Worm (Caenorhabditis elegans): Measurements from ENCODE around the gene cul-6.
A peak's percentile ranks its signal among the peaks of the same experiment; 100 is the strongest.

The cul-6 gene

DNA sequence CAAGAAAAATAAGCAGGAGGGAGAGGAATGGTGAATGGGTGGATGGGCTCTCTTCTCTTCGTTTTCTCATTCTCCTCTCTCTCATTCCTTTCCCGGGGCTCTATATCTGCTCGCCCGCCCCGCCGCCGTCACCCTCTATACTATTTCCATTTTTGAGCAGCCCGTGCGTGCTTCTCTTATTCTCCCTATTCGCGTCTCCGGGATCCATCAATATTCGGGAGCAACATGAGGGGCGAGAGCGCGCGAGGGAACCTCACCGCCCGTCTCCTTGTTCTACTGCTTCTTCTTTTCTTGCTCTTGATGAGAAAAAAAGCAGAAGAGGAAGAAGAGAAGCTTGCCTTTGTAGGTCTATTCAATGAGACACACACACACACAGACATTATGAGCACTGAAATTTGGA lies 6.1 kb downstream of the cul-6 start:
- TF ChIP-seq Y5F2A.4 (GFP tag; optimal IDR thresholded peaks at IDR 0.05) (no peak), R02D3.7 (tag; optimal IDR thresholded peaks at IDR 0.05) (no peak), F37D6.2 (tag; optimal IDR thresholded peaks at IDR 0.05) (peak; percentile 2), daf-8 (GFP tag; IDR thresholded peaks at IDR 0.05) (no peak), sdz-12 (GFP tag; optimal IDR thresholded peaks at IDR 0.05) (no peak), dmd-9 (GFP tag; IDR thresholded peaks at IDR 0.05) (no peak), pha-4 (GFP tag; IDR thresholded peaks at IDR 0.05) (no peak), pha-4 (tag; optimal IDR thresholded peaks at IDR 0.05) (no peak), daf-12 (tag; optimal IDR thresholded peaks at IDR 0.05) (no peak), ctbp-1 (GFP tag; IDR thresholded peaks at IDR 0.05) (0 out of 2 replicates have a peak, but pooled peaks have one; percentile 42), mxl-3 (GFP tag; optimal IDR thresholded peaks at IDR 0.05) (no peak), nhr-25 (tag; optimal IDR thresholded peaks at IDR 0.05; ENCODE audit: borderline replicate concordance, insufficient read depth) (no peak), dmd-6 (GFP tag; IDR thresholded peaks at IDR 0.05) (no peak), duxl-1 (tag; optimal IDR thresholded peaks at IDR 0.05; ENCODE audit: poor library complexity) (no peak), arid-1 (GFP tag; conservative IDR thresholded peaks at IDR 0.05) (no peak), fos-1 (tag; optimal IDR thresholded peaks at IDR 0.05) (no peak), nhr-41 (GFP tag; IDR thresholded peaks at IDR 0.05) (no peak), tag-97 (GFP tag; IDR thresholded peaks at IDR 0.05) (no peak), F26F4.8 (GFP tag; conservative IDR thresholded peaks at IDR 0.05) (no peak), skn-1 (tag; optimal IDR thresholded peaks at IDR 0.05) (no peak), ceh-62 (tag; optimal IDR thresholded peaks at IDR 0.05) (no peak), nhr-111 (GFP tag; optimal IDR thresholded peaks at IDR 0.05) (no peak), ceh-44 (GFP tag; IDR thresholded peaks at IDR 0.05) (no peak), tra-1 (GFP tag; IDR thresholded peaks at IDR 0.05) (no peak), ZK546.5 (tag; optimal IDR thresholded peaks at IDR 0.05) (no peak), Y75B8A.6 (GFP tag; IDR thresholded peaks at IDR 0.05) (no peak), dve-1 (tag; optimal IDR thresholded peaks at IDR 0.05; ENCODE audit: insufficient read depth) (no peak), mxl-2 (GFP tag; conservative IDR thresholded peaks at IDR 0.05) (no peak), zip-11 (GFP tag; IDR thresholded peaks at IDR 0.05) (no peak), daf-16 (GFP tag; optimal IDR thresholded peaks at IDR 0.05) (no peak), daf-16 (tag; optimal IDR thresholded peaks at IDR 0.05) (no peak), nhr-6 (tag; optimal IDR thresholded peaks at IDR 0.05) (no peak), daf-19 (GFP tag; conservative IDR thresholded peaks at IDR 0.05) (no peak), F49E8.2 (tag; optimal IDR thresholded peaks at IDR 0.05; ENCODE audit: borderline replicate concordance) (no peak), vab-7 (GFP tag; IDR thresholded peaks at IDR 0.05) (0 out of 2 replicates have a peak, but pooled peaks have one; percentile 26), spr-1 (tag; optimal IDR thresholded peaks at IDR 0.05) (no peak), fkh-10 (GFP tag; optimal IDR thresholded peaks at IDR 0.05) (peak; percentile 34), mdt-29 (GFP tag; IDR thresholded peaks at IDR 0.05) (no peak), php-3 (GFP tag; IDR thresholded peaks at IDR 0.05) (no peak), madf-9 (GFP tag; conservative IDR thresholded peaks at IDR 0.05) (no peak), nhr-76 (tag; optimal IDR thresholded peaks at IDR 0.05) (no peak), pqm-1 (tag; optimal IDR thresholded peaks at IDR 0.05) (no peak), hlh-30 (tag; optimal IDR thresholded peaks at IDR 0.05; ENCODE audit: insufficient read depth) (peak; percentile 14), ceh-28 (tag; optimal IDR thresholded peaks at IDR 0.05) (no peak), ces-1 (GFP tag; optimal IDR thresholded peaks at IDR 0.05) (no peak), mes-2 (tag; optimal IDR thresholded peaks at IDR 0.05; ENCODE audit: poor library complexity, severe bottlenecking) (peak; percentile 24), set-16 (GFP tag; IDR thresholded peaks at IDR 0.05) (peak; percentile 54; the same call in 1 of the 2 replicates), lsy-2 (tag; optimal IDR thresholded peaks at IDR 0.05) (peak in 1 of 2 experiments; percentile 44), mdl-1 (tag; optimal IDR thresholded peaks at IDR 0.05) (peak in 1 of 2 experiments; percentile 2), T26A8.4 (GFP tag; IDR thresholded peaks at IDR 0.05) (no peak), D1046.2 (GFP tag; IDR thresholded peaks at IDR 0.05) (no peak)

All from whole organism, L4 larva.